Worm (Caenorhabditis elegans): ENCODE measurements around the gene gsp-1.

The gsp-1 gene

ce11 chrV:10718037-10718436 is 35.8 kb downstream of the gsp-1 start:
- no peak for TF ChIP-seq pes-1 (GFP tag; IDR thresholded peaks at IDR 0.05)
- TF ChIP-seq aly-1 (tag; optimal IDR thresholded peaks at IDR 0.05): no peak

ce11 chrV:10719019-10719832 is 37.0 kb downstream of the gsp-1 start:
- no peak for TF ChIP-seq aly-1 (tag; optimal IDR thresholded peaks at IDR 0.05)
- no peak for TF ChIP-seq ceh-36 (tag; optimal IDR thresholded peaks at IDR 0.05)
- TF ChIP-seq tra-4 (tag; optimal IDR thresholded peaks at IDR 0.05): no peak
- no peak for TF ChIP-seq pes-1 (GFP tag; IDR thresholded peaks at IDR 0.05)
- TF ChIP-seq sea-1 (GFP tag; conservative IDR thresholded peaks at IDR 0.05): no peak
- TF ChIP-seq flt-1 (GFP tag; IDR thresholded peaks at IDR 0.05): no peak
- TF ChIP-seq hnd-1 (tag; optimal IDR thresholded peaks at IDR 0.05): no peak
- TF ChIP-seq ceh-13 (GFP tag; optimal IDR thresholded peaks at IDR 0.05): no peak
- no peak for TF ChIP-seq hmbx-1 (tag; optimal IDR thresholded peaks at IDR 0.05)
- no peak for TF ChIP-seq ets-7 (tag; optimal IDR thresholded peaks at IDR 0.05)
- TF ChIP-seq tbx-11 (GFP tag; IDR thresholded peaks at IDR 0.05): no peak
- TF ChIP-seq hmg-4 (GFP tag; optimal IDR thresholded peaks at IDR 0.05): no peak
- no peak for TF ChIP-seq scrt-1 (GFP tag; IDR thresholded peaks at IDR 0.05)
- TF ChIP-seq B0310.2 (tag; optimal IDR thresholded peaks at IDR 0.05): no peak
- no peak for TF ChIP-seq ama-1 (optimal IDR thresholded peaks at IDR 0.05)

DNA sequence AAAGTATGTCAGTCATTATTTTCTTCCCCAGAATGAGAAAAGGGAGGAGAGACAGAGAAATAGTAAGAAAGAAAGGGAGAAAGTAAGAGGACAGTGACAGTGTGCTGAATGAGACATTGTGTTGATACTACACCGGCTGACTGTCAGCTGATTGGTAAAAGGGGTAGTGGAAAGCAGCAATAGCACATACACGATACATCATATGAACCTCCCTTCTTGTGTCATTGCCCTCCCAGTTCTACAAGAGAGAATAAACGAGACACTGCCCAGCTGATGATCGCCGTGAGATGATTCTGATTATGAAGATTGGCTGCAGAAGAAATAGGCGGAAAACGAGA is 37.6 kb downstream of the gsp-1 start:
- 0 out of 2 replicates have a peak, but pooled peaks have one; percentile 13 for TF ChIP-seq sea-1 (GFP tag; conservative IDR thresholded peaks at IDR 0.05)
- TF ChIP-seq tbx-37 (GFP tag; conservative IDR thresholded peaks at IDR 0.05): no peak

- no peak for TF ChIP-seq pes-1 (GFP tag; IDR thresholded peaks at IDR 0.05)
- no peak for TF ChIP-seq sea-1 (GFP tag; conservative IDR thresholded peaks at IDR 0.05)
- no peak for TF ChIP-seq tra-4 (tag; optimal IDR thresholded peaks at IDR 0.05)
- TF ChIP-seq ets-7 (tag; optimal IDR thresholded peaks at IDR 0.05): no peak
- no peak for TF ChIP-seq scrt-1 (GFP tag; IDR thresholded peaks at IDR 0.05)
- no peak for TF ChIP-seq ceh-36 (tag; optimal IDR thresholded peaks at IDR 0.05)
- no peak for TF ChIP-seq F13C5.2 (tag; optimal IDR thresholded peaks at IDR 0.05)
- no peak for TF ChIP-seq tbx-11 (GFP tag; IDR thresholded peaks at IDR 0.05)
- TF ChIP-seq aly-1 (tag; optimal IDR thresholded peaks at IDR 0.05): no peak
These were observed 38.2 kb downstream of the gsp-1 start for ce11 chrV:10720303-10720847.

- TF ChIP-seq sea-1 (GFP tag; conservative IDR thresholded peaks at IDR 0.05): no peak
- no peak for TF ChIP-seq ceh-13 (GFP tag; optimal IDR thresholded peaks at IDR 0.05)
- no peak for TF ChIP-seq ceh-36 (tag; optimal IDR thresholded peaks at IDR 0.05)
These were observed 38.7 kb downstream of the gsp-1 start for ce11 chrV:10720876-10721275.

DNA sequence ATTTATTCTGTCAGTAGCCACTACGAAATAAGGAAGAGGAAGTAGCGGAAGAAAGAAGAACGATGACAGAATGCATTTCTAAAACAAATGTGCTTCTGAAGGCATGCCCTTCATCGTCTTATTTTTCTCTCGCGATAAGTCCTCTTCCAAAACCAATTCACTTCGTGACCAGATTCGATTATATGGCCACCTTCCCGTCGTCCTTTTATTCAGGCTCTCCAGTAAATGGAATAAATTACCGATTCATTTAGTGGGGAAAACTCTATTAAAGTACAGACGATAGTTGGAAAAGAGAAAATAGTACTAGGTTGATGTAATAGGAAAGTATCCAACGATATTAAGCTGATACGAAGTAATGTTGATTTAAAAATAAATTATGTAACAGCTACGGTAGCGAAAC is 39.1 kb downstream of the gsp-1 start:
- no peak for TF ChIP-seq ceh-13 (GFP tag; optimal IDR thresholded peaks at IDR 0.05)
- TF ChIP-seq aly-1 (tag; optimal IDR thresholded peaks at IDR 0.05): no peak
- TF ChIP-seq tra-4 (tag; optimal IDR thresholded peaks at IDR 0.05): no peak
- TF ChIP-seq ceh-36 (tag; optimal IDR thresholded peaks at IDR 0.05): no peak
- no peak for TF ChIP-seq ets-7 (tag; optimal IDR thresholded peaks at IDR 0.05)
- TF ChIP-seq hmbx-1 (tag; optimal IDR thresholded peaks at IDR 0.05): no peak
- no peak for TF ChIP-seq sea-1 (GFP tag; conservative IDR thresholded peaks at IDR 0.05)

DNA sequence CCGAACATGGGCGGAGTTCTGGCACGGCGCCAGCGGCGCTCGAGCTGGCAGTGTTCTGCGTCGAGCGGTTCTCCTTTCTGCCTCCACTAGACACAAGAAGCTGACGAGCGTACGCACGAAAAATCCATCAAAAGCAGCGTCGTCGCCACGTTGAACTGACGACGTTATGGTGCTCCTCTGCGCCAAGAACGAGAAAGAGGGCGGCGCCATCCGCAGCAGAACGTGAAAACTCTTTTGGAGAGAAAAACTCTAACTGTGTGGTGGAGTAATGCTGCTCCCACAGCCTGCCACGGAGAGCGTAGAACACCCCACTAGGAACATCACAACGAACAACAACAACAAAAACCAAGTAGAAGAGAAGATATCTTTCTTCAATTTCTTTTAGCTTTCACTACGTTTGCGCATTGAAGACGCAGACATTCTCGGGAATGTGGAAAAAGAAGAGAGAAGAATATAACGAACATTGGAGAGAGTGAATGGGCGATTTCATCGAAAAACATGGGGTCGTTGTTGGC is 39.7 kb downstream of the gsp-1 start:
- TF ChIP-seq scrt-1 (GFP tag; IDR thresholded peaks at IDR 0.05) (0 out of 2 replicates have a peak, but pooled peaks have one; percentile 36), aly-1 (tag; optimal IDR thresholded peaks at IDR 0.05) (no peak)

ce11 chrV:10722595-10722994 is 40.4 kb downstream of the gsp-1 start:
- TF ChIP-seq B0310.2 (tag; optimal IDR thresholded peaks at IDR 0.05) (no peak), F13C5.2 (tag; optimal IDR thresholded peaks at IDR 0.05) (no peak), tbx-37 (GFP tag; conservative IDR thresholded peaks at IDR 0.05) (no peak), ceh-36 (tag; optimal IDR thresholded peaks at IDR 0.05) (no peak), hnd-1 (tag; optimal IDR thresholded peaks at IDR 0.05) (no peak), pes-1 (GFP tag; IDR thresholded peaks at IDR 0.05) (no peak), flt-1 (GFP tag; IDR thresholded peaks at IDR 0.05) (no peak), hmbx-1 (tag; optimal IDR thresholded peaks at IDR 0.05) (no peak), hmg-4 (GFP tag; optimal IDR thresholded peaks at IDR 0.05) (no peak), scrt-1 (GFP tag; IDR thresholded peaks at IDR 0.05) (no peak), aly-1 (tag; optimal IDR thresholded peaks at IDR 0.05) (no peak)

- TF ChIP-seq aly-1 (tag; optimal IDR thresholded peaks at IDR 0.05): no peak
- no peak for TF ChIP-seq pes-1 (GFP tag; IDR thresholded peaks at IDR 0.05)
- TF ChIP-seq tra-4 (tag; optimal IDR thresholded peaks at IDR 0.05): no peak
- TF ChIP-seq hmbx-1 (tag; optimal IDR thresholded peaks at IDR 0.05): no peak
- no peak for TF ChIP-seq ama-1 (optimal IDR thresholded peaks at IDR 0.05)
- TF ChIP-seq sea-1 (GFP tag; conservative IDR thresholded peaks at IDR 0.05): no peak
- TF ChIP-seq ceh-36 (tag; optimal IDR thresholded peaks at IDR 0.05): no peak
- TF ChIP-seq hmg-4 (GFP tag; optimal IDR thresholded peaks at IDR 0.05): no peak
- TF ChIP-seq F13C5.2 (tag; optimal IDR thresholded peaks at IDR 0.05): no peak
- TF ChIP-seq ceh-13 (GFP tag; optimal IDR thresholded peaks at IDR 0.05): no peak
- TF ChIP-seq flt-1 (GFP tag; IDR thresholded peaks at IDR 0.05): no peak
- TF ChIP-seq B0310.2 (tag; optimal IDR thresholded peaks at IDR 0.05): no peak
- TF ChIP-seq ets-7 (tag; optimal IDR thresholded peaks at IDR 0.05): no peak
- TF ChIP-seq scrt-1 (GFP tag; IDR thresholded peaks at IDR 0.05): no peak
- no peak for TF ChIP-seq tbx-37 (GFP tag; conservative IDR thresholded peaks at IDR 0.05)
- TF ChIP-seq tbx-11 (GFP tag; IDR thresholded peaks at IDR 0.05): no peak
- TF ChIP-seq hnd-1 (tag; optimal IDR thresholded peaks at IDR 0.05): no peak
These were observed 41.0 kb downstream of the gsp-1 start for ce11 chrV:10723181-10723580.

Measured in whole organism, early embryonic.